Fruit fly (Drosophila melanogaster) whole organism, wandering third instar larva: ENCODE results near the gene CG43999.

ENCODE experiments used
- Abd-B ChIP-seq: fragments of >200 bp; optimal IDR thresholded peaks from 2 replicates; lab custom pipeline; 2017; ENCODE audit warnings: missing biosample characterization, missing genetic modification characterization
- CG9705 ChIP-seq: fragments of 200-800 bp; sonication (Bioruptor generic); optimal IDR thresholded peaks from 2 replicates; lab custom pipeline; 2018; ENCODE audit warnings: missing biosample characterization, mild to moderate bottlenecking, missing genetic modification characterization
- Dfd ChIP-seq: fragments of >200 bp; optimal IDR thresholded peaks from 2 replicates; lab custom pipeline; 2017; ENCODE audit warnings: missing biosample characterization, missing genetic modification characterization
- Hr83 ChIP-seq: fragments of 200-300 bp; sonication (Bioruptor generic); optimal IDR thresholded peaks from 2 replicates; lab custom pipeline; 2016; ENCODE audit warnings: missing biosample characterization, mild to moderate bottlenecking, missing genetic modification characterization, moderate library complexity; ENCODE audit not compliant: poor library complexity, severe bottlenecking
- Jra ChIP-seq: sonication (Bioruptor generic); optimal IDR thresholded peaks from 2 replicates; lab custom pipeline; 2016; ENCODE audit warnings: missing biosample characterization, missing genetic modification characterization
- Mio ChIP-seq: sonication (Bioruptor generic); optimal IDR thresholded peaks from 2 replicates; lab custom pipeline; 2016; ENCODE audit warnings: missing biosample characterization, missing genetic modification characterization
- Rel ChIP-seq, 2 experiments: fragments of 200-800 bp; sonication (Bioruptor generic) in 1 of 2; optimal IDR thresholded peaks; 2 replicates in 1 of 2; 3 replicates in 1 of 2; lab custom pipeline; 2016 to 2019; ENCODE audit warnings: mild to moderate bottlenecking in 2 of 2, missing biosample characterization in 2 of 2, missing genetic modification characterization in 2 of 2, moderate library complexity in 1 of 2
- h ChIP-seq: fragments of 200-800 bp; sonication (Bioruptor generic); optimal IDR thresholded peaks from 3 replicates; lab custom pipeline; 2016; ENCODE audit warnings: missing biosample characterization, mild to moderate bottlenecking, missing genetic modification characterization
- psq ChIP-seq: fragments of 200-800 bp; sonication (Bioruptor generic); optimal IDR thresholded peaks from 3 replicates; lab custom pipeline; 2017; ENCODE audit warnings: missing biosample characterization, mild to moderate bottlenecking, missing genetic modification characterization, moderate library complexity
- woc ChIP-seq: sonication (Bioruptor generic); optimal IDR thresholded peaks from 2 replicates; lab custom pipeline; 2016; ENCODE audit warnings: missing biosample characterization, mild to moderate bottlenecking, missing genetic modification characterization

DNA sequence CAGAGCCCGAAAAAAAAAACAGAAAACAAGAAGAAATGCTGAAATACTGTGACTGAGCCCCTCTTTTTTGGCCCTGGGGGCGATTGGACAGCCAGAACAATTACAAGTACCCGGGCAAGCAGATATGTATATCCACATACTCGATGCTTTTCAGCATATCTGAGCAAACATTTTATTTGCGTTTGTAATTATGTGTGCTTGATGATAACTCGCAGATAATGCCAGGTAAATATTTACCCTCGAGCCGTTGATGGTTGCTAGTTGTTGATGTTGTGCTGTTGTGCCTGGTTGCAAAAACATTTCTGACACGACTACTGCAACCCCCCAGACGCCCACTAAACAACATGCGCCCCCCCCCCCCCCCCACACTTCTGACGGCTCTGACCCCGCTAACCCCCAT is 9.4 kb downstream of the CG43999 start:
- TF ChIP-seq Dfd, result no peak
- TF ChIP-seq h (GFP tag; lab: Kevin White, UChicago), result no peak
- no peak for TF ChIP-seq woc (GFP tag; lab: Kevin White, UChicago)
- no peak for TF ChIP-seq Hr83 (GFP tag; lab: Kevin White, UChicago)
- TF ChIP-seq Mio (GFP tag; lab: Kevin White, UChicago), result no peak
- no peak for TF ChIP-seq Abd-B (GFP tag; lab: Kevin White, UChicago)
- no peak for TF ChIP-seq psq (GFP tag; lab: Kevin White, UChicago)
- no peak for TF ChIP-seq Jra
- no peak for TF ChIP-seq Rel (GFP tag; optimal IDR thresholded peaks at IDR 0.05; lab: Kevin White, UChicago)
- no peak for TF ChIP-seq Rel (tag; optimal IDR thresholded peaks at IDR 0.05; lab: Kevin White, UChicago)
- no peak for TF ChIP-seq CG9705 (GFP tag; lab: Kevin White, UChicago)
